Fruit fly (Drosophila melanogaster) whole organism, embryonic: ENCODE measurements around the gene Tcs4.

Experiments used
- Ada2b ChIP-seq: fragments of 200-800 bp; sonication (Bioruptor generic); IDR thresholded peaks from 2 replicates; pipeline ENCODE4 v1.3.6; 2022; ENCODE audit warnings: missing biosample characterization, missing genetic modification characterization
- Atf3 ChIP-seq: fragments of 200-800 bp; sonication (Bioruptor generic); optimal IDR thresholded peaks from 3 replicates; lab custom pipeline; 2016; ENCODE audit warnings: missing biosample characterization, missing genetic modification characterization
- Awh ChIP-seq: fragments of 200-800 bp; sonication (Bioruptor generic); IDR thresholded peaks from 2 replicates; pipeline ENCODE4, ENCODE4 v1.3.6; 2022; ENCODE audit warnings: missing biosample characterization, missing genetic modification characterization
- Bgb ChIP-seq: fragments of 200-800 bp; sonication (Bioruptor generic); IDR thresholded peaks from 2 replicates; pipeline ENCODE4 v1.3.6; 2022; ENCODE audit warnings: missing biosample characterization, missing genetic modification characterization; ENCODE audit not compliant: partially characterized antibody
- CG14050 ChIP-seq: fragments of 200-800 bp; sonication (Bioruptor generic); IDR thresholded peaks from 3 replicates; pipeline ENCODE4 v1.3.6; 2022; ENCODE audit warnings: missing biosample characterization, missing genetic modification characterization
- CG15601 ChIP-seq: fragments of 200-800 bp; sonication (Bioruptor generic); optimal IDR thresholded peaks from 3 replicates; lab custom pipeline; 2019; ENCODE audit warnings: missing biosample characterization, mild to moderate bottlenecking, missing genetic modification characterization, moderate library complexity
- CG16779 ChIP-seq: fragments of 200-800 bp; sonication (Bioruptor generic); IDR thresholded peaks from 2 replicates; pipeline ENCODE4 v1.3.6; 2022; ENCODE audit warnings: missing biosample characterization, missing genetic modification characterization
- CG16863 ChIP-seq: fragments of 200-800 bp; sonication (Bioruptor generic); optimal IDR thresholded peaks from 3 replicates; lab custom pipeline; 2016; ENCODE audit warnings: missing biosample characterization, missing genetic modification characterization
- CG17802 ChIP-seq: fragments of 200-800 bp; sonication (Bioruptor generic); optimal IDR thresholded peaks from 2 replicates; lab custom pipeline; 2018; ENCODE audit warnings: missing biosample characterization, mild to moderate bottlenecking, missing genetic modification characterization, moderate library complexity
- CG2129 ChIP-seq: fragments of 200-800 bp; sonication (Bioruptor generic); IDR thresholded peaks from 2 replicates; pipeline ENCODE4 v1.3.6; 2022; ENCODE audit warnings: missing biosample characterization, missing genetic modification characterization; ENCODE audit not compliant: partially characterized antibody
- CG2199 ChIP-seq: fragments of 200-800 bp; sonication (Bioruptor generic); IDR thresholded peaks from 3 replicates; pipeline ENCODE4 v1.3.6; 2022; ENCODE audit warnings: missing biosample characterization, missing genetic modification characterization
- CG2202 ChIP-seq: fragments of 200-800 bp; sonication (Bioruptor generic); optimal IDR thresholded peaks from 2 replicates; lab custom pipeline; 2018; ENCODE audit warnings: missing biosample characterization, mild to moderate bottlenecking, missing genetic modification characterization
- CG2889 ChIP-seq: fragments of 200-800 bp; sonication (Bioruptor generic); IDR thresholded peaks from 3 replicates; pipeline ENCODE4 v1.3.6; 2022; ENCODE audit warnings: missing biosample characterization, missing genetic modification characterization
- CG30403 ChIP-seq: fragments of 200-800 bp; sonication (Bioruptor generic); optimal IDR thresholded peaks from 3 replicates; lab custom pipeline; 2016; ENCODE audit warnings: missing biosample characterization, missing genetic modification characterization
- CG31224 ChIP-seq: fragments of 200-800 bp; sonication (Bioruptor generic); IDR thresholded peaks from 2 replicates; pipeline ENCODE4 v1.3.6; 2022; ENCODE audit warnings: missing biosample characterization, missing genetic modification characterization
- CG31365 ChIP-seq: fragments of 200-800 bp; sonication (Bioruptor generic); optimal IDR thresholded peaks from 2 replicates; lab custom pipeline; 2018; ENCODE audit warnings: missing biosample characterization, mild to moderate bottlenecking, missing genetic modification characterization
- CG42726 ChIP-seq: fragments of 200-800 bp; sonication (Bioruptor generic); IDR thresholded peaks from 2 replicates; pipeline ENCODE4 v1.3.6; 2022; ENCODE audit warnings: missing biosample characterization, missing genetic modification characterization; ENCODE audit not compliant: partially characterized antibody
- CG4730 ChIP-seq: fragments of 200-800 bp; sonication (Bioruptor generic); IDR thresholded peaks from 2 replicates; pipeline ENCODE4 v1.3.6; 2022; ENCODE audit warnings: missing biosample characterization, missing genetic modification characterization
- CG6272 ChIP-seq: fragments of 200-800 bp; sonication (Bioruptor generic); IDR thresholded peaks from 2 replicates; pipeline ENCODE4 v1.3.6; 2022; ENCODE audit warnings: missing biosample characterization, missing genetic modification characterization
- CG7556 ChIP-seq: fragments of 200-800 bp; sonication (Bioruptor generic); optimal IDR thresholded peaks from 2 replicates; lab custom pipeline; 2017; ENCODE audit warnings: missing biosample characterization, mild to moderate bottlenecking, missing genetic modification characterization
- Camta ChIP-seq: fragments of 200-800 bp; sonication (Bioruptor generic); optimal IDR thresholded peaks from 2 replicates; lab custom pipeline; 2016; ENCODE audit warnings: missing biosample characterization, missing genetic modification characterization
- D ChIP-seq, 2 experiments: fragments of 200-800 bp in 1 of 2; fragments of >200 bp in 1 of 2; sonication (Bioruptor generic) in 1 of 2; optimal IDR thresholded peaks; 2 replicates in 1 of 2; 3 replicates in 1 of 2; lab custom pipeline; 2017; ENCODE audit warnings: mild to moderate bottlenecking in 1 of 2, missing biosample characterization in 1 of 2, missing genetic modification characterization in 1 of 2, missing genetic modification reagents in 1 of 2
- E2f1 ChIP-seq: fragments of 200-800 bp; sonication (Bioruptor generic); IDR thresholded peaks from 2 replicates; pipeline ENCODE4 v1.3.6; 2022; ENCODE audit warnings: missing biosample characterization, missing genetic modification characterization
- Fer3 ChIP-seq: fragments of 200-800 bp; sonication (Bioruptor generic); optimal IDR thresholded peaks from 2 replicates; lab custom pipeline; 2018; ENCODE audit warnings: missing biosample characterization, mild to moderate bottlenecking, missing genetic modification characterization, moderate library complexity
- HLH4C ChIP-seq: fragments of 200-800 bp; sonication (Bioruptor generic); IDR thresholded peaks from 3 replicates; pipeline ENCODE4 v1.3.6; 2022; ENCODE audit warnings: missing biosample characterization, missing genetic modification characterization; ENCODE audit not compliant: partially characterized antibody
- HLHmδ ChIP-seq: fragments of 200-800 bp; sonication (Bioruptor generic); optimal IDR thresholded peaks from 2 replicates; lab custom pipeline; 2018; ENCODE audit warnings: missing biosample characterization, mild to moderate bottlenecking, missing genetic modification characterization, moderate library complexity
- Hsf ChIP-seq: fragments of 200-800 bp; sonication (Bioruptor generic); optimal IDR thresholded peaks from 3 replicates; lab custom pipeline; 2016; ENCODE audit warnings: missing biosample characterization, missing genetic modification characterization
- Mad ChIP-seq: fragments of 200-800 bp; sonication (Bioruptor generic); optimal IDR thresholded peaks from 2 replicates; lab custom pipeline; 2016; ENCODE audit warnings: missing biosample characterization, missing genetic modification characterization
- Meics ChIP-seq: fragments of 200-800 bp; sonication (Bioruptor generic); optimal IDR thresholded peaks from 2 replicates; lab custom pipeline; 2017; ENCODE audit warnings: missing biosample characterization, mild to moderate bottlenecking, missing genetic modification characterization
- NK7.1 ChIP-seq: fragments of 200-800 bp; sonication (Bioruptor generic); optimal IDR thresholded peaks from 3 replicates; lab custom pipeline; 2016; ENCODE audit warnings: missing biosample characterization, missing genetic modification characterization
- Nf-YB ChIP-seq: fragments of 200-800 bp; sonication (Bioruptor generic); optimal IDR thresholded peaks from 3 replicates; lab custom pipeline; 2019; ENCODE audit warnings: missing biosample characterization, mild to moderate bottlenecking, missing genetic modification characterization, moderate library complexity
- Poxn ChIP-seq: fragments of 200-800 bp; sonication (Bioruptor generic); IDR thresholded peaks from 2 replicates; pipeline ENCODE4 v1.3.6; 2022; ENCODE audit warnings: missing biosample characterization, missing genetic modification characterization
- Ravus ChIP-seq: fragments of 200-800 bp; sonication (Bioruptor generic); IDR thresholded peaks from 2 replicates; pipeline ENCODE4 v1.3.6; 2022; ENCODE audit warnings: missing biosample characterization, missing genetic modification characterization
- Vsx1 ChIP-seq: fragments of 200-800 bp; sonication (Bioruptor generic); optimal IDR thresholded peaks from 2 replicates; lab custom pipeline; 2017; ENCODE audit warnings: missing biosample characterization, mild to moderate bottlenecking, missing genetic modification characterization, missing genetic modification reagents
- bab2 ChIP-seq: fragments of 200-800 bp; sonication (Bioruptor generic); optimal IDR thresholded peaks from 2 replicates; lab custom pipeline; 2016; ENCODE audit warnings: missing biosample characterization, missing genetic modification characterization
- chinmo ChIP-seq: fragments of 200-800 bp; sonication (Bioruptor generic); IDR thresholded peaks from 4 replicates; pipeline ENCODE4 v1.3.6; 2022; ENCODE audit warnings: missing biosample characterization, missing genetic modification characterization; ENCODE audit not compliant: partially characterized antibody
- crp ChIP-seq, 2 experiments: fragments of 200-800 bp; sonication (Bioruptor generic); optimal IDR thresholded peaks; 2 replicates in 1 of 2; 3 replicates in 1 of 2; lab custom pipeline; 2017; ENCODE audit warnings: missing biosample characterization in 2 of 2, missing genetic modification characterization in 2 of 2, mild to moderate bottlenecking in 1 of 2, moderate library complexity in 1 of 2
- fru ChIP-seq: fragments of >200 bp; optimal IDR thresholded peaks from 2 replicates; lab custom pipeline; 2017
- ftz-f1 ChIP-seq: fragments of 200-800 bp; sonication (Bioruptor generic); optimal IDR thresholded peaks from 2 replicates; lab custom pipeline; 2016; ENCODE audit warnings: missing biosample characterization, missing genetic modification characterization
- fu2 ChIP-seq: fragments of 200-800 bp; sonication (Bioruptor generic); optimal IDR thresholded peaks from 2 replicates; lab custom pipeline; 2016; ENCODE audit warnings: missing biosample characterization, missing genetic modification characterization
- gsb-n ChIP-seq: fragments of 200-800 bp; sonication (Bioruptor generic); optimal IDR thresholded peaks from 3 replicates; lab custom pipeline; 2018; ENCODE audit warnings: missing biosample characterization, mild to moderate bottlenecking, missing genetic modification characterization
- jing ChIP-seq: fragments of 200-800 bp; sonication (Bioruptor generic); optimal IDR thresholded peaks from 2 replicates; lab custom pipeline; 2018; ENCODE audit warnings: missing biosample characterization, mild to moderate bottlenecking, missing genetic modification characterization
- lmd ChIP-seq: fragments of 200-800 bp; sonication (Bioruptor generic); IDR thresholded peaks from 2 replicates; pipeline ENCODE4 v1.3.6; 2022; ENCODE audit warnings: missing biosample characterization, missing genetic modification characterization
- salm ChIP-seq: fragments of 200-800 bp; sonication (Bioruptor generic); optimal IDR thresholded peaks from 2 replicates; lab custom pipeline; 2018; ENCODE audit warnings: missing biosample characterization, mild to moderate bottlenecking, missing genetic modification characterization
- sens-2 ChIP-seq: fragments of 200-800 bp; sonication (Bioruptor generic); IDR thresholded peaks from 2 replicates; pipeline ENCODE4 v1.3.6; 2022; ENCODE audit warnings: missing biosample characterization, missing genetic modification characterization
- sqz ChIP-seq: fragments of 200-800 bp; sonication (Bioruptor generic); optimal IDR thresholded peaks from 3 replicates; lab custom pipeline; 2018; ENCODE audit warnings: missing biosample characterization, mild to moderate bottlenecking, missing genetic modification characterization
- toy ChIP-seq: fragments of 200-800 bp; sonication (Bioruptor generic); IDR thresholded peaks from 2 replicates; pipeline ENCODE4 v1.3.6; 2022; ENCODE audit warnings: missing biosample characterization, missing genetic modification characterization
- zfh1 ChIP-seq: fragments of 200-800 bp; sonication (Bioruptor generic); IDR thresholded peaks from 3 replicates; pipeline ENCODE4 v1.3.6; 2022; ENCODE audit warnings: missing biosample characterization, missing genetic modification characterization

The Tcs4 gene

dm6 chrX:19692951-19693698 is 8.4 kb downstream of the Tcs4 start, which contains the start of gene Mer (continued):
- peak; percentile 72 for TF ChIP-seq CG31365 (tag; lab: Kevin White, UChicago)
- TF ChIP-seq Bgb (GFP tag; lab: Robert Waterston, UW): peak; percentile 13; the same call in 1 of the 2 replicates
- no peak for TF ChIP-seq D (optimal IDR thresholded peaks at IDR 0.05; lab: Kevin White, UChicago)
- TF ChIP-seq D (GFP tag; optimal IDR thresholded peaks at IDR 0.05; lab: Kevin White, UChicago): peak; percentile 73
- TF ChIP-seq Ada2b (GFP tag; lab: Robert Waterston, UW): peak; percentile 85
- peak; percentile 79 for TF ChIP-seq Awh (GFP tag; lab: Robert Waterston, UW)
- TF ChIP-seq salm (tag; lab: Kevin White, UChicago): peak; percentile 66
- TF ChIP-seq bab2 (GFP tag; lab: Kevin White, UChicago): peak; percentile 81
- TF ChIP-seq fu2 (GFP tag; lab: Kevin White, UChicago): peak; percentile 78
- TF ChIP-seq sens-2 (GFP tag; lab: Robert Waterston, UW): 0 out of 2 replicates have a peak, but pooled peaks have one; percentile 58
- peak; percentile 81 for TF ChIP-seq Camta (GFP tag; lab: Kevin White, UChicago)
- TF ChIP-seq CG2889: peak; percentile 65; the same call in 2 of the 3 replicates
- peak; percentile 85 for TF ChIP-seq lmd (GFP tag; lab: Robert Waterston, UW)
- TF ChIP-seq CG16863 (GFP tag; lab: Kevin White, UChicago): peak; percentile 85
- TF ChIP-seq CG14050 (GFP tag; lab: Robert Waterston, UW): peak; percentile 80
- TF ChIP-seq HLHmδ (GFP tag; lab: Kevin White, UChicago): no peak
- no peak for TF ChIP-seq CG2129
- TF ChIP-seq CG2199 (GFP tag; lab: Robert Waterston, UW): 0 out of 3 replicates have a peak, but pooled peaks have one; percentile 53
- peak; percentile 79 for TF ChIP-seq NK7.1 (GFP tag; lab: Kevin White, UChicago)
- TF ChIP-seq E2f1 (GFP tag; lab: Robert Waterston, UW): peak; percentile 82
- TF ChIP-seq Atf3: peak; percentile 66
- TF ChIP-seq CG30403: peak; percentile 84
- TF ChIP-seq CG31224 (GFP tag; lab: Robert Waterston, UW): peak; percentile 63
- no peak for TF ChIP-seq chinmo
- TF ChIP-seq Nf-YB (GFP tag; lab: Kevin White, UChicago): peak; percentile 68
- peak in 1 of 2 experiments; percentile 35 for TF ChIP-seq crp (GFP tag; optimal IDR thresholded peaks at IDR 0.05; lab: Kevin White, UChicago)
- no peak for TF ChIP-seq Vsx1 (GFP tag; lab: Kevin White, UChicago)
- TF ChIP-seq Ravus (GFP tag; lab: Robert Waterston, UW): peak; percentile 34; the same call in 1 of the 2 replicates
- TF ChIP-seq CG42726 (GFP tag; lab: Robert Waterston, UW): no peak
- peak; percentile 60 for TF ChIP-seq CG2202 (tag; lab: Kevin White, UChicago)
- TF ChIP-seq Meics: peak; percentile 90
- TF ChIP-seq Fer3: peak; percentile 81
- no peak for TF ChIP-seq HLH4C (GFP tag; lab: Robert Waterston, UW)
- peak; percentile 63 for TF ChIP-seq CG15601 (tag; lab: Kevin White, UChicago)
- peak; percentile 65 for TF ChIP-seq gsb-n (tag; lab: Kevin White, UChicago)
- peak; percentile 54; the same call in 1 of the 2 replicates for TF ChIP-seq CG6272 (GFP tag; lab: Robert Waterston, UW)
- peak; percentile 73 for TF ChIP-seq ftz-f1 (GFP tag; lab: Kevin White, UChicago)
- TF ChIP-seq CG16779 (GFP tag; lab: Robert Waterston, UW): 0 out of 2 replicates have a peak, but pooled peaks have one; percentile 27
- TF ChIP-seq CG17802 (tag; lab: Kevin White, UChicago): peak; percentile 39
- TF ChIP-seq fru (lab: Kevin White, UChicago): no peak
- peak; percentile 67 for TF ChIP-seq CG4730 (GFP tag; lab: Robert Waterston, UW)
- peak; percentile 82 for TF ChIP-seq Mad (GFP tag; lab: Kevin White, UChicago)
- no peak for TF ChIP-seq sqz
- peak; percentile 75 for TF ChIP-seq CG7556 (GFP tag; lab: Kevin White, UChicago)
- TF ChIP-seq Poxn (GFP tag; lab: Robert Waterston, UW): peak; percentile 49; the same call in 1 of the 2 replicates
- TF ChIP-seq toy (GFP tag; lab: Robert Waterston, UW): no peak
- TF ChIP-seq jing: no peak
- TF ChIP-seq zfh1 (GFP tag; lab: Robert Waterston, UW): peak; percentile 85
- peak; percentile 88 for TF ChIP-seq Hsf (GFP tag; lab: Kevin White, UChicago)
